Worm (Caenorhabditis elegans) whole organism, young adult: ENCODE measurements around the gene ule-3.

Source experiments
- B0019.2 ChIP-seq: fragments of 200-800 bp; sonication (Bioruptor generic); conservative IDR thresholded peaks from 2 replicates; pipeline ENCODE4 v1.3.6; 2022; ENCODE audit warnings: missing genetic modification reagents, missing genetic modification characterization, missing compliant biosample characterization
- C06A6.2 ChIP-seq: fragments of 200-800 bp; sonication (Bioruptor generic); conservative IDR thresholded peaks from 2 replicates; pipeline ENCODE4 v1.3.6; 2022; ENCODE audit warnings: missing genetic modification characterization, missing compliant biosample characterization
- F10E7.11 ChIP-seq: sonication (generic microtip); optimal IDR thresholded peaks from 2 replicates; lab custom pipeline; 2017; ENCODE audit warnings: mild to moderate bottlenecking, missing genetic modification characterization, moderate library complexity, missing compliant biosample characterization
- F22D6.2 ChIP-seq: sonication (generic microtip); optimal IDR thresholded peaks from 2 replicates; lab custom pipeline; 2016; ENCODE audit warnings: mild to moderate bottlenecking, missing genetic modification characterization, missing compliant biosample characterization
- K12H6.12 ChIP-seq: fragments of 200-800 bp; sonication (Bioruptor generic); optimal IDR thresholded peaks from 2 replicates; lab custom pipeline; 2018; ENCODE audit warnings: mild to moderate bottlenecking, missing genetic modification characterization, missing compliant biosample characterization
- T07F8.4 ChIP-seq: sonication (generic microtip); optimal IDR thresholded peaks from 2 replicates; lab custom pipeline; 2016; ENCODE audit warnings: mild to moderate bottlenecking, missing genetic modification characterization, moderate library complexity, missing compliant biosample characterization
- Y95B8A.8 ChIP-seq: fragments of 200-800 bp; sonication (Bioruptor generic); IDR thresholded peaks from 2 replicates; pipeline ENCODE4 v1.3.6; 2022; ENCODE audit warnings: missing genetic modification reagents, missing genetic modification characterization, missing compliant biosample characterization
- aptf-2 ChIP-seq: fragments of 200-800 bp; sonication (Bioruptor generic); conservative IDR thresholded peaks from 2 replicates; pipeline ENCODE4 v1.3.6; 2022; ENCODE audit warnings: missing genetic modification reagents, missing genetic modification characterization, missing compliant biosample characterization
- atf-7 ChIP-seq: sonication (generic microtip); optimal IDR thresholded peaks from 2 replicates; lab custom pipeline; 2017; ENCODE audit warnings: mild to moderate bottlenecking, missing genetic modification characterization, missing compliant biosample characterization
- athp-1 ChIP-seq: sonication (generic microtip); optimal IDR thresholded peaks from 2 replicates; lab custom pipeline; 2017; ENCODE audit warnings: mild to moderate bottlenecking, missing genetic modification characterization, missing compliant biosample characterization
- attf-5 ChIP-seq: fragments of 200-800 bp; sonication (Bioruptor generic); optimal IDR thresholded peaks from 2 replicates; lab custom pipeline; 2018; ENCODE audit warnings: mild to moderate bottlenecking, missing genetic modification characterization, missing compliant biosample characterization
- attf-6 ChIP-seq: fragments of 200-800 bp; sonication (Bioruptor generic); IDR thresholded peaks from 2 replicates; pipeline ENCODE4 v1.3.6; 2022; ENCODE audit warnings: missing genetic modification reagents, missing genetic modification characterization, missing compliant biosample characterization
- bed-1 ChIP-seq: fragments of 200-800 bp; sonication (Bioruptor generic); IDR thresholded peaks from 2 replicates; pipeline ENCODE4 v1.3.6; 2022; ENCODE audit warnings: missing genetic modification reagents, missing genetic modification characterization, missing compliant biosample characterization
- ccch-3 ChIP-seq: fragments of 200-800 bp; sonication (Bioruptor generic); optimal IDR thresholded peaks from 2 replicates; lab custom pipeline; 2018; ENCODE audit warnings: mild to moderate bottlenecking, missing genetic modification characterization, missing compliant biosample characterization
- cebp-1 ChIP-seq, 2 experiments: fragments of 200-800 bp in 1 of 2; sonication (Bioruptor generic) in 1 of 2; sonication (generic microtip) in 1 of 2; IDR thresholded peaks in 1 of 2; optimal IDR thresholded peaks in 1 of 2; 2 replicates each; pipeline versions ENCODE4 v1.3.6 to Lab custom; 2017 to 2022; ENCODE audit warnings: missing compliant biosample characterization in 2 of 2, missing genetic modification characterization in 2 of 2, mild to moderate bottlenecking in 1 of 2, missing genetic modification reagents in 1 of 2, moderate library complexity in 1 of 2
- cebp-2 ChIP-seq: fragments of 200-800 bp; sonication (Bioruptor generic); IDR thresholded peaks from 2 replicates; pipeline ENCODE4 v1.3.6; 2022; ENCODE audit warnings: missing genetic modification characterization, missing compliant biosample characterization
- ceh-58 ChIP-seq: fragments of 200-800 bp; sonication (Bioruptor generic); IDR thresholded peaks from 2 replicates; pipeline ENCODE4 v1.3.6; 2022; ENCODE audit warnings: missing genetic modification characterization, missing compliant biosample characterization
- ceh-79 ChIP-seq: sonication (generic microtip); optimal IDR thresholded peaks from 2 replicates; lab custom pipeline; 2017; ENCODE audit warnings: mild to moderate bottlenecking, missing genetic modification characterization, missing compliant biosample characterization
- chd-7 ChIP-seq: sonication (generic microtip); optimal IDR thresholded peaks from 2 replicates; lab custom pipeline; 2016; ENCODE audit warnings: mild to moderate bottlenecking, missing genetic modification characterization, moderate library complexity, missing compliant biosample characterization
- die-1 ChIP-seq: sonication (generic microtip); optimal IDR thresholded peaks from 2 replicates; lab custom pipeline; 2016; ENCODE audit warnings: missing genotype, mild to moderate bottlenecking, missing genetic modification characterization, missing compliant biosample characterization
- dpff-1 ChIP-seq: sonication (generic microtip); optimal IDR thresholded peaks from 2 replicates; lab custom pipeline; 2017; ENCODE audit warnings: mild to moderate bottlenecking, missing genetic modification characterization, missing compliant biosample characterization
- egl-44 ChIP-seq: fragments of 200-800 bp; sonication (Bioruptor generic); IDR thresholded peaks from 2 replicates; pipeline ENCODE4 v1.3.6; 2022; ENCODE audit warnings: missing genetic modification reagents, missing genetic modification characterization, missing compliant biosample characterization
- ekl-4 ChIP-seq: fragments of 200-800 bp; sonication (Bioruptor generic); IDR thresholded peaks from 2 replicates; pipeline ENCODE4 v1.3.6; 2022; ENCODE audit warnings: missing genetic modification reagents, missing genetic modification characterization, missing compliant biosample characterization
- fkh-3 ChIP-seq: sonication (generic microtip); optimal IDR thresholded peaks from 2 replicates; lab custom pipeline; 2016; ENCODE audit warnings: mild to moderate bottlenecking, missing genetic modification characterization, missing compliant biosample characterization
- hlh-26 ChIP-seq: fragments of 200-800 bp; sonication (Bioruptor generic); conservative IDR thresholded peaks from 2 replicates; pipeline ENCODE4 v1.3.6; 2022; ENCODE audit warnings: missing genetic modification reagents, missing genetic modification characterization, missing compliant biosample characterization
- hsf-1 ChIP-seq: fragments of 200-800 bp; sonication (Bioruptor generic); IDR thresholded peaks from 2 replicates; pipeline ENCODE4 v1.3.6; 2022; ENCODE audit warnings: missing genetic modification reagents, missing genetic modification characterization, missing compliant biosample characterization
- lag-1 ChIP-seq: fragments of 200-800 bp; sonication (Bioruptor generic); IDR thresholded peaks from 2 replicates; pipeline ENCODE4 v1.3.6; 2022; ENCODE audit warnings: missing genetic modification reagents, missing genetic modification characterization, missing compliant biosample characterization
- lin-40 ChIP-seq: sonication (generic microtip); optimal IDR thresholded peaks from 2 replicates; lab custom pipeline; 2016; ENCODE audit warnings: missing genetic modification characterization, mild to moderate bottlenecking, missing compliant biosample characterization, missing genotype, missing genetic modification reagents
- lin-54 ChIP-seq: fragments of 200-800 bp; sonication (Bioruptor generic); optimal IDR thresholded peaks from 2 replicates; lab custom pipeline; 2018; ENCODE audit warnings: mild to moderate bottlenecking, missing genetic modification characterization, missing compliant biosample characterization
- lir-1 ChIP-seq: fragments of 200-800 bp; sonication (Bioruptor generic); conservative IDR thresholded peaks from 2 replicates; pipeline ENCODE4 v1.3.6; 2022; ENCODE audit warnings: missing genetic modification reagents, missing genetic modification characterization, missing compliant biosample characterization
- lsl-1 ChIP-seq: fragments of 200-800 bp; sonication (Bioruptor generic); optimal IDR thresholded peaks from 2 replicates; lab custom pipeline; 2018; ENCODE audit warnings: mild to moderate bottlenecking, missing genetic modification characterization, moderate library complexity, missing compliant biosample characterization
- madf-10 ChIP-seq: sonication (generic microtip); optimal IDR thresholded peaks from 2 replicates; lab custom pipeline; 2016; ENCODE audit warnings: mild to moderate bottlenecking, missing genetic modification characterization, missing compliant biosample characterization
- madf-8 ChIP-seq: fragments of 200-800 bp; sonication (Bioruptor generic); conservative IDR thresholded peaks from 2 replicates; pipeline ENCODE4 v1.3.6; 2022; ENCODE audit warnings: missing genetic modification reagents, missing genetic modification characterization, missing compliant biosample characterization
- mcd-1 ChIP-seq: fragments of 200-800 bp; sonication (Bioruptor generic); IDR thresholded peaks from 2 replicates; pipeline ENCODE4 v1.3.6; 2022; ENCODE audit warnings: missing genetic modification reagents, missing genetic modification characterization, missing compliant biosample characterization
- nfya-2 ChIP-seq: fragments of 200-800 bp; sonication (Bioruptor generic); IDR thresholded peaks from 2 replicates; pipeline ENCODE4 v1.3.6; 2022; ENCODE audit warnings: missing genetic modification reagents, missing genetic modification characterization, missing compliant biosample characterization
- nfyb-1 ChIP-seq: fragments of 200-800 bp; sonication (Bioruptor generic); IDR thresholded peaks from 2 replicates; pipeline ENCODE4 v1.3.6; 2022; ENCODE audit warnings: missing genetic modification reagents, missing genetic modification characterization, missing compliant biosample characterization
- nhr-120 ChIP-seq: fragments of 200-800 bp; sonication (Bioruptor generic); IDR thresholded peaks from 2 replicates; pipeline ENCODE4 v1.3.6; 2022; ENCODE audit warnings: missing genetic modification characterization, missing compliant biosample characterization
- nhr-27 ChIP-seq: fragments of 200-800 bp; sonication (Bioruptor generic); optimal IDR thresholded peaks from 2 replicates; lab custom pipeline; 2018; ENCODE audit warnings: mild to moderate bottlenecking, missing genetic modification characterization, moderate library complexity, missing compliant biosample characterization
- nhr-80 ChIP-seq: sonication (generic microtip); optimal IDR thresholded peaks from 2 replicates; lab custom pipeline; 2016; ENCODE audit warnings: missing genetic modification characterization, missing compliant biosample characterization
- pha-4 ChIP-seq: fragments of 150-350 bp; sonication (generic microtip); optimal IDR thresholded peaks from 2 replicates; lab custom pipeline; 2014; ENCODE audit warnings: missing biosample characterization, missing genetic modification reagents, missing genetic modification characterization
- rcor-1 ChIP-seq: fragments of 200-800 bp; sonication (Bioruptor generic); IDR thresholded peaks from 2 replicates; pipeline ENCODE4 v1.3.6; 2022; ENCODE audit warnings: missing genetic modification reagents, missing genetic modification characterization, missing compliant biosample characterization
- snpc-1.3 ChIP-seq: sonication (generic microtip); optimal IDR thresholded peaks from 2 replicates; lab custom pipeline; 2017; ENCODE audit warnings: missing genetic modification characterization, mild to moderate bottlenecking, missing compliant biosample characterization, antibody characterized with exemption, moderate library complexity, missing genotype, missing genetic modification reagents; ENCODE audit not compliant: insufficient read depth
- snpc-3.4 ChIP-seq: sonication (generic microtip); optimal IDR thresholded peaks from 2 replicates; lab custom pipeline; 2017; ENCODE audit warnings: missing genetic modification characterization, mild to moderate bottlenecking, missing compliant biosample characterization, antibody characterized with exemption, moderate library complexity, missing genotype, missing genetic modification reagents
- snpc-4 ChIP-seq, 5 experiments: fragments of 150-350 bp in 1 of 5; sonication (generic microtip) in 4 of 5; optimal IDR thresholded peaks; 2 replicates each; lab custom pipeline; 2014 to 2018; ENCODE audit warnings: missing genetic modification characterization in 5 of 5, missing biosample characterization in 3 of 5, antibody characterized with exemption in 2 of 5, mild to moderate bottlenecking in 2 of 5, missing compliant biosample characterization in 2 of 5, missing genotype in 2 of 5, moderate library complexity in 2 of 5, missing genetic modification reagents in 1 of 5
- somi-1 ChIP-seq: fragments of 200-800 bp; sonication (Bioruptor generic); optimal IDR thresholded peaks from 2 replicates; lab custom pipeline; 2018; ENCODE audit warnings: mild to moderate bottlenecking, missing genetic modification characterization, missing compliant biosample characterization
- tbp1 ChIP-seq: fragments of 200-800 bp; sonication (Bioruptor generic); optimal IDR thresholded peaks from 2 replicates; lab custom pipeline; 2018; ENCODE audit warnings: mild to moderate bottlenecking, missing genetic modification characterization, missing compliant biosample characterization
- xnd-1 ChIP-seq: sonication (generic microtip); optimal IDR thresholded peaks from 2 replicates; lab custom pipeline; 2016; ENCODE audit warnings: missing genotype, missing genetic modification reagents, missing genetic modification characterization, missing compliant biosample characterization
- ztf-28 ChIP-seq: fragments of 200-800 bp; sonication (Bioruptor generic); IDR thresholded peaks from 2 replicates; pipeline ENCODE4 v1.3.6; 2022; ENCODE audit warnings: missing genetic modification reagents, missing genetic modification characterization, missing compliant biosample characterization
- ztf-6 ChIP-seq: fragments of 200-800 bp; sonication (Bioruptor generic); IDR thresholded peaks from 2 replicates; pipeline ENCODE4 v1.3.6; 2022; ENCODE audit warnings: missing genetic modification reagents, missing genetic modification characterization, missing compliant biosample characterization

Gene ule-3

ce11 chrV:10802060-10802459 is 8.5 kb downstream of the ule-3 start:
- TF ChIP-seq cebp-1 (GFP tag; IDR thresholded peaks at IDR 0.05; lab: Robert Waterston, UW) (no peak), cebp-1 (tag; optimal IDR thresholded peaks at IDR 0.05; lab: Kevin White, UChicago) (peak; percentile 42), aptf-2 (GFP tag; lab: Robert Waterston, UW) (no peak), lsl-1 (GFP tag; lab: Kevin White, UChicago) (no peak), madf-10 (tag; lab: Kevin White, UChicago) (peak; percentile 46), snpc-4 (GFP tag; optimal IDR thresholded peaks at IDR 0.05; lab: Kevin White, UChicago) (no peak), snpc-4 (tag; optimal IDR thresholded peaks at IDR 0.05; lab: Kevin White, UChicago) (peak in 1 of 4 experiments; percentile 16), die-1 (tag; lab: Kevin White, UChicago) (no peak), lag-1 (GFP tag; lab: Robert Waterston, UW) (no peak), nhr-27 (tag; lab: Kevin White, UChicago) (no peak), dpff-1 (tag; lab: Kevin White, UChicago) (no peak), cebp-2 (GFP tag; lab: Robert Waterston, UW) (no peak), C06A6.2 (no peak), atf-7 (peak; percentile 91), snpc-1.3 (tag; lab: Kevin White, UChicago) (no peak), hsf-1 (GFP tag; lab: Robert Waterston, UW) (no peak), T07F8.4 (tag; lab: Kevin White, UChicago) (no peak), F10E7.11 (tag; lab: Kevin White, UChicago) (no peak), fkh-3 (tag; lab: Kevin White, UChicago) (no peak), lin-54 (GFP tag; lab: Kevin White, UChicago) (peak; percentile 41), lin-40 (tag; lab: Kevin White, UChicago) (no peak), tbp1 (GFP tag; lab: Kevin White, UChicago) (peak; percentile 40), ztf-6 (GFP tag; lab: Robert Waterston, UW) (no peak), hlh-26 (GFP tag; lab: Robert Waterston, UW) (no peak), madf-8 (GFP tag; lab: Robert Waterston, UW) (no peak), F22D6.2 (no peak), nhr-120 (GFP tag; lab: Robert Waterston, UW) (no peak), snpc-3.4 (tag; lab: Kevin White, UChicago) (no peak), pha-4 (tag; lab: Kevin White, UChicago) (peak; percentile 46), rcor-1 (GFP tag; lab: Robert Waterston, UW) (no peak), lir-1 (GFP tag; lab: Robert Waterston, UW) (no peak), chd-7 (tag; lab: Kevin White, UChicago) (peak; percentile 8), attf-5 (GFP tag; lab: Kevin White, UChicago) (no peak), ztf-28 (GFP tag; lab: Robert Waterston, UW) (no peak), ceh-58 (GFP tag; lab: Robert Waterston, UW) (no peak), xnd-1 (tag; lab: Kevin White, UChicago) (no peak), somi-1 (GFP tag; lab: Kevin White, UChicago) (no peak), attf-6 (GFP tag; lab: Robert Waterston, UW) (no peak), Y95B8A.8 (GFP tag; lab: Robert Waterston, UW) (no peak), nhr-80 (peak; percentile 89), B0019.2 (no peak), nfyb-1 (GFP tag; lab: Robert Waterston, UW) (0 out of 2 replicates have a peak, but pooled peaks have one; percentile 17), K12H6.12 (no peak), mcd-1 (no peak), athp-1 (no peak), ceh-79 (tag; lab: Kevin White, UChicago) (no peak), ccch-3 (GFP tag; lab: Kevin White, UChicago) (no peak), bed-1 (GFP tag; lab: Robert Waterston, UW) (no peak), egl-44 (GFP tag; lab: Robert Waterston, UW) (no peak), nfya-2 (GFP tag; lab: Robert Waterston, UW) (no peak), ekl-4 (GFP tag; lab: Robert Waterston, UW) (no peak)
